Worm (Caenorhabditis elegans): ENCODE measurements around the gene par-3.

par-3 gene

DNA sequence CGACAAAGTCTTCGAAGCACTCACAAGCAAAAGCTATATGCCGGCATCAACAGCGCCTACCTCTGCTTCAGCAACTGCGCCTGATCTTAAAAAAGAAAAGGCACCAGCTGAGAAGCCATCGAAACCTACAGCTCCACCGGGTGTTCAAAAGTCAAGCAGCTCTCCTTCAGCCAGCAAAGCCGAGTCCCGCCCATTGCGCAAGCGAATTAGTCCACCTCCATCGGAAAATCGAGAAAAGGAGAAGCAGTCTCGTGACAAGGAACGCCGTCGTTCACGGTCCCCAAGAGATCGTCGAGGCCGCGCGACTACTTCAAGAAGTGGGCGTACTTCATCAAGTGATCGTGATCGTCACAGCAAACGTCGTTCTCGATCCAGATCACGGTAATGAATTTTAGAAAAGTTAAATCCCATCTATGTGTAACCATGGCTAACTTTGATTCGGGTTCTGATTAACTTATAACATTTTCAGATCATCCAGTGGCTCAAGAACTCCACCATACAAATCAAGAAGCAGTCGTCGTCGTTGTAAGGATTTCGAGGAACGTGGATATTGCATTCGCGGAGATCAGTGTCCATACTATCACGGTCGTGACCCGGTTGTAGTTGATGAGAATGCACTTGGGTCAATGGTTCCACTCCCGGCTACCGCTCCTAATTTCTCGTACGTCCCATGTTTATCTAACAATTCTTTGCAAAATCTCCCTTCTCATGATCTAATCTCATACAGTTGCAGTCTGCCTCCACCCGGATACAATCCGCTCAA lies 48.0 kb downstream of the par-3 start:
- TF ChIP-seq nhr-12 (tag; optimal IDR thresholded peaks at IDR 0.05) (no peak), bed-3 (GFP tag; optimal IDR thresholded peaks at IDR 0.05) (no peak), elt-3 (tag; optimal IDR thresholded peaks at IDR 0.05) (no peak)

DNA sequence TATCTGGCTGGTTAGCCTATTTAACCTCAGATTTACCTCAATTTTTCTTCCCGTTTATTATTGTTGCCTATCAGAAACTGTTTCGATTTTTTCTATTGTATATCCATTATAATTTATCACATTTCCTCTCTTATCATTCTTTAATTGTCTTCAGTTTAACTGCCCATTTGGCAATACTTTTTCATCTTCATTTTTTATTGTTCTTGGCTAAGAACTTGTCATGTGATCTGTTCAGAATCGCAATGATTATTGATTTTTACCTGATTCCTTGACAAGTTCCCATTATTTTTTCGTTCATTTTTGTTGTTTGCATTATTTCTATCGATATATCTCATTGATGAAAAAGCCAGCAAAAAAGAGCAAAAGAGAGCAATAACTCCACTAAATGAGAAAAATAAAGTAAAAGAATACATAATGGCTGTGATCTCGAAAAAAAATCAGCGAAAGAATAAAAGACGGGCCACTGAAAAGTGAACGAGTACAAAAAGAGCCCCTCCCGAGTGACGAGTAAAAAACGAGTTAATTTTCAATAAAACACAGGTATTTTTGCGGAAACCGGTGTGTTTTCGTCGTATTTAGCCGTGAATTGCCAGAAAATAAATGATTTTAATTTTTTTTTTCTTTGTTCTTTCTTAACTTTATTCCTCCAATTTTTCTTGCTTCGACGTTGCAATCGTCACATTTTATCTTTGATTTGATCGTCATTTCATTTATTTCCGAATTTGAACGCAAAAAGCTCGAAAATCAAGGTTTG lies 50.4 kb downstream of the par-3 start, which contains the start of gene arf-1:
Gene arf-1 (plus strand): TSS at position 657 of the 754 bp plus-strand sequence.
- TF ChIP-seq bed-3 (GFP tag; optimal IDR thresholded peaks at IDR 0.05), result no peak
- TF ChIP-seq pha-4 (tag; optimal IDR thresholded peaks at IDR 0.05), result no peak
- no peak for TF ChIP-seq tbx-8 (GFP tag; optimal IDR thresholded peaks at IDR 0.05)

- no peak for TF ChIP-seq unc-62 (GFP tag; optimal IDR thresholded peaks at IDR 0.05)
- no peak for TF ChIP-seq hlh-1 (tag; optimal IDR thresholded peaks at IDR 0.05)
- no peak for TF ChIP-seq elt-3 (tag; optimal IDR thresholded peaks at IDR 0.05)
- no peak for TF ChIP-seq mab-5 (tag; optimal IDR thresholded peaks at IDR 0.05)
- no peak for TF ChIP-seq zip-8 (tag; optimal IDR thresholded peaks at IDR 0.05)
- no peak for TF ChIP-seq tbx-8 (GFP tag; optimal IDR thresholded peaks at IDR 0.05)
- TF ChIP-seq ztf-11 (tag; optimal IDR thresholded peaks at IDR 0.05), result no peak
- TF ChIP-seq snpc-4 (tag; optimal IDR thresholded peaks at IDR 0.05), result no peak
- TF ChIP-seq elt-1 (tag; optimal IDR thresholded peaks at IDR 0.05; ENCODE audit: borderline replicate concordance, insufficient read depth), result no peak
- TF ChIP-seq ces-1 (GFP tag; optimal IDR thresholded peaks at IDR 0.05), result no peak
- no peak for TF ChIP-seq flh-1 (GFP tag; optimal IDR thresholded peaks at IDR 0.05)
- TF ChIP-seq lin-32 (GFP tag; optimal IDR thresholded peaks at IDR 0.05), result no peak
- TF ChIP-seq nhr-76 (tag; optimal IDR thresholded peaks at IDR 0.05), result no peak
- no peak for TF ChIP-seq cnd-1 (tag; optimal IDR thresholded peaks at IDR 0.05)
- no peak for TF ChIP-seq ceh-83 (GFP tag; optimal IDR thresholded peaks at IDR 0.05)
- no peak for TF ChIP-seq ceh-39 (tag; optimal IDR thresholded peaks at IDR 0.05)
- no peak for TF ChIP-seq mep-1 (tag; optimal IDR thresholded peaks at IDR 0.05)
- no peak for TF ChIP-seq nhr-237 (tag; optimal IDR thresholded peaks at IDR 0.05)
- no peak for TF ChIP-seq pha-4 (tag; optimal IDR thresholded peaks at IDR 0.05)
- no peak for TF ChIP-seq ham-2 (GFP tag; optimal IDR thresholded peaks at IDR 0.05)
Measured at ce11 chrIII:5714984-5715454, 51.0 kb downstream of the par-3 start.

ce11 chrIII:5715467-5715866 lies 51.4 kb downstream of the par-3 start:
- TF ChIP-seq zip-8 (tag; optimal IDR thresholded peaks at IDR 0.05), result peak; percentile 25
- TF ChIP-seq elt-3 (tag; optimal IDR thresholded peaks at IDR 0.05), result no peak
- TF ChIP-seq ces-1 (GFP tag; optimal IDR thresholded peaks at IDR 0.05), result peak; percentile 80
- no peak for TF ChIP-seq M03D4.4 (tag; optimal IDR thresholded peaks at IDR 0.05)
- no peak for TF ChIP-seq flh-1 (GFP tag; optimal IDR thresholded peaks at IDR 0.05)
- TF ChIP-seq nhr-12 (tag; optimal IDR thresholded peaks at IDR 0.05), result no peak
- TF ChIP-seq nhr-28 (tag; optimal IDR thresholded peaks at IDR 0.05), result no peak
- TF ChIP-seq lsy-2 (tag; optimal IDR thresholded peaks at IDR 0.05), result peak; percentile 53
- peak; percentile 30 for TF ChIP-seq sptf-1 (tag; optimal IDR thresholded peaks at IDR 0.05)
- peak; percentile 50 for TF ChIP-seq lin-13 (tag; optimal IDR thresholded peaks at IDR 0.05)
- TF ChIP-seq elt-1 (tag; optimal IDR thresholded peaks at IDR 0.05; ENCODE audit: borderline replicate concordance, insufficient read depth), result peak; percentile 41
- TF ChIP-seq lin-32 (GFP tag; optimal IDR thresholded peaks at IDR 0.05), result no peak
- TF ChIP-seq ceh-39 (tag; optimal IDR thresholded peaks at IDR 0.05), result peak; percentile 48
- peak; percentile 38 for TF ChIP-seq drap-1 (GFP tag; optimal IDR thresholded peaks at IDR 0.05)
- peak; percentile 68 for TF ChIP-seq unc-62 (GFP tag; optimal IDR thresholded peaks at IDR 0.05)
- no peak for TF ChIP-seq cnd-1 (tag; optimal IDR thresholded peaks at IDR 0.05)
- no peak for TF ChIP-seq nhr-76 (tag; optimal IDR thresholded peaks at IDR 0.05)
- TF ChIP-seq hlh-1 (tag; optimal IDR thresholded peaks at IDR 0.05), result peak; percentile 42
- TF ChIP-seq unc-39 (tag; optimal IDR thresholded peaks at IDR 0.05), result no peak
- TF ChIP-seq bed-3 (GFP tag; optimal IDR thresholded peaks at IDR 0.05), result no peak
- TF ChIP-seq nhr-2 (tag; optimal IDR thresholded peaks at IDR 0.05), result peak; percentile 3
- TF ChIP-seq blmp-1 (tag; optimal IDR thresholded peaks at IDR 0.05), result no peak
- peak; percentile 78 for TF ChIP-seq pha-4 (tag; optimal IDR thresholded peaks at IDR 0.05)
- TF ChIP-seq mep-1 (tag; optimal IDR thresholded peaks at IDR 0.05), result peak; percentile 88
- peak; percentile 54 for TF ChIP-seq nhr-237 (tag; optimal IDR thresholded peaks at IDR 0.05)
- peak; percentile 40 for TF ChIP-seq ztf-11 (tag; optimal IDR thresholded peaks at IDR 0.05)
- TF ChIP-seq sem-2 (GFP tag; optimal IDR thresholded peaks at IDR 0.05), result no peak
- TF ChIP-seq mls-2 (tag; optimal IDR thresholded peaks at IDR 0.05), result peak; percentile 33
- no peak for TF ChIP-seq ceh-43 (GFP tag; optimal IDR thresholded peaks at IDR 0.05)
- no peak for TF ChIP-seq tbx-8 (GFP tag; optimal IDR thresholded peaks at IDR 0.05)
- TF ChIP-seq unc-120 (tag; optimal IDR thresholded peaks at IDR 0.05; ENCODE audit: poor library complexity, severe bottlenecking), result peak; percentile 86
- TF ChIP-seq snpc-4 (tag; optimal IDR thresholded peaks at IDR 0.05), result no peak
- TF ChIP-seq ceh-83 (GFP tag; optimal IDR thresholded peaks at IDR 0.05), result no peak
- TF ChIP-seq ham-2 (GFP tag; optimal IDR thresholded peaks at IDR 0.05), result peak; percentile 91
- no peak for TF ChIP-seq mab-5 (tag; optimal IDR thresholded peaks at IDR 0.05)

Data from whole organism, mixed stage, embryonic.